Worm (Caenorhabditis elegans) whole organism, late embryonic: Measurements from ENCODE around the gene C15H9.9.
A peak's percentile ranks its signal among the peaks of the same experiment; 100 is the strongest.

ENCODE experiments used
- ama-1 ChIP-seq: fragments of 150-350 bp; optimal IDR thresholded peaks from 2 replicates; lab custom pipeline; 2014
- ceh-19 ChIP-seq: fragments of 200-800 bp; sonication (Bioruptor generic); optimal IDR thresholded peaks from 2 replicates; lab custom pipeline; 2018; ENCODE audit warnings: mild to moderate bottlenecking, missing genetic modification characterization, missing compliant biosample characterization
- ceh-24 ChIP-seq: sonication (generic microtip); optimal IDR thresholded peaks from 2 replicates; lab custom pipeline; 2016; ENCODE audit warnings: mild to moderate bottlenecking, missing genetic modification characterization, missing compliant biosample characterization
- ceh-6 ChIP-seq: fragments of 200-800 bp; sonication (Bioruptor generic); optimal IDR thresholded peaks from 2 replicates; lab custom pipeline; 2018; ENCODE audit warnings: mild to moderate bottlenecking, missing genetic modification characterization, missing compliant biosample characterization
- elt-2 ChIP-seq: sonication (generic microtip); optimal IDR thresholded peaks from 2 replicates; lab custom pipeline; 2016; ENCODE audit warnings: missing genetic modification reagents, missing genetic modification characterization, missing compliant biosample characterization
- fkh-10 ChIP-seq: fragments of 150-350 bp; optimal IDR thresholded peaks from 2 replicates; lab custom pipeline; 2014; ENCODE audit warnings: missing biosample characterization, missing genetic modification reagents, missing genetic modification characterization
- nfya-1 ChIP-seq: sonication (generic microtip); optimal IDR thresholded peaks from 2 replicates; lab custom pipeline; 2017; ENCODE audit warnings: missing genetic modification characterization, mild to moderate bottlenecking, missing compliant biosample characterization, antibody characterized with exemption, moderate library complexity
- pqm-1 ChIP-seq: sonication (generic microtip); optimal IDR thresholded peaks from 2 replicates; lab custom pipeline; 2016; ENCODE audit warnings: missing genetic modification characterization, missing compliant biosample characterization
- sox-4 ChIP-seq: sonication (generic microtip); optimal IDR thresholded peaks from 2 replicates; lab custom pipeline; 2017; ENCODE audit warnings: mild to moderate bottlenecking, missing genetic modification characterization, inconsistent platforms, missing compliant biosample characterization
- syd-9 ChIP-seq: sonication (generic microtip); optimal IDR thresholded peaks from 2 replicates; lab custom pipeline; 2016; ENCODE audit warnings: mild to moderate bottlenecking, missing genetic modification characterization, moderate library complexity, missing compliant biosample characterization
- tbx-2 ChIP-seq: sonication (generic microtip); optimal IDR thresholded peaks from 2 replicates; lab custom pipeline; 2016; ENCODE audit warnings: missing genetic modification characterization, missing compliant biosample characterization

DNA sequence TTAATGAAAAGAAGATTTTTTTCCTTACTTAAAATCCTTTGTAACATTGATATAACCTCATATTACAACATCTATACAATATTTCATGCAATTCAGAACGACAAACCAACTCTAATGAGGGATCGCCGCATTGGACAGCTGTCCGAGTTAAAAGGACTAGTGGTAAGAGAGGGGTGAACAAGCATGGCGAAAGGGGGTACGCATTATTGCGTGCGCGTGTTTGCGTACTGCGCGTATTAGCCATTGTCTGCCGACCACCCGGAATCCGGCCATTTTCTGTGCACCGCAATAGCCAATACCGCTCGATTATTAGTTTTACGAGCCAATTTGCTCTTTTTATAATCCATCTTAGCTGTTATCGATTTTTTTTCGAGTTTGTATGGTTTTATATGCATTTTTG lies 30.5 kb downstream of the C15H9.9 start, which contains the start of gene C15H9.4:
- TF ChIP-seq ama-1 (lab: Kevin White, UChicago), result no peak
- TF ChIP-seq nfya-1 (tag; lab: Kevin White, UChicago), result peak; percentile 74
- peak; percentile 6 for TF ChIP-seq ceh-19 (GFP tag; lab: Kevin White, UChicago)
- TF ChIP-seq syd-9, result no peak
- no peak for TF ChIP-seq sox-4 (tag; lab: Kevin White, UChicago)
- TF ChIP-seq fkh-10 (GFP tag; lab: Kevin White, UChicago), result no peak
- no peak for TF ChIP-seq pqm-1 (tag; lab: Kevin White, UChicago)
- no peak for TF ChIP-seq ceh-6 (GFP tag; lab: Kevin White, UChicago)
- no peak for TF ChIP-seq ceh-24 (tag; lab: Kevin White, UChicago)
- peak; percentile 53 for TF ChIP-seq tbx-2 (tag; lab: Kevin White, UChicago)
- no peak for TF ChIP-seq elt-2 (tag; lab: Kevin White, UChicago)
